Fruit fly (Drosophila melanogaster) whole organism, embryonic: ENCODE data around the gene CG34417.

ENCODE experiments used
- Ada2b ChIP-seq: fragments of 200-800 bp; sonication (Bioruptor generic); IDR thresholded peaks from 2 replicates; pipeline ENCODE4 v1.3.6; 2022; ENCODE audit warnings: missing biosample characterization, missing genetic modification characterization
- CG10147 ChIP-seq: fragments of 200-800 bp; sonication (Bioruptor generic); optimal IDR thresholded peaks from 2 replicates; lab custom pipeline; 2019; ENCODE audit warnings: missing biosample characterization, mild to moderate bottlenecking, missing genetic modification characterization, moderate library complexity
- CG10209 ChIP-seq: fragments of 200-800 bp; sonication (Bioruptor generic); optimal IDR thresholded peaks from 3 replicates; lab custom pipeline; 2017; ENCODE audit warnings: missing biosample characterization, mild to moderate bottlenecking, missing genetic modification characterization, missing genetic modification reagents
- CG11247 ChIP-seq: fragments of 200-800 bp; sonication (Bioruptor generic); IDR thresholded peaks from 2 replicates; pipeline ENCODE4 v1.3.6; 2022; ENCODE audit warnings: missing biosample characterization, missing genetic modification characterization
- CG11504 ChIP-seq: fragments of 200-800 bp; sonication (Bioruptor generic); optimal IDR thresholded peaks from 3 replicates; lab custom pipeline; 2019; ENCODE audit warnings: missing biosample characterization, mild to moderate bottlenecking, missing genetic modification characterization, moderate library complexity
- CG12155 ChIP-seq: fragments of 200-800 bp; sonication (Bioruptor generic); optimal IDR thresholded peaks from 3 replicates; lab custom pipeline; 2016; ENCODE audit warnings: missing biosample characterization, missing genetic modification characterization
- CG13424 ChIP-seq: fragments of 200-800 bp; sonication (Bioruptor generic); optimal IDR thresholded peaks from 2 replicates; lab custom pipeline; 2019; ENCODE audit warnings: missing biosample characterization, mild to moderate bottlenecking, missing genetic modification characterization, moderate library complexity
- CG14441 ChIP-seq: fragments of 200-800 bp; sonication (Bioruptor generic); IDR thresholded peaks from 2 replicates; pipeline ENCODE4 v1.3.6; 2022; ENCODE audit warnings: missing biosample characterization, missing genetic modification characterization
- CG15514 ChIP-seq: fragments of 200-800 bp; sonication (Bioruptor generic); optimal IDR thresholded peaks from 3 replicates; lab custom pipeline; 2017; ENCODE audit warnings: missing biosample characterization, missing genetic modification characterization, mild to moderate bottlenecking, moderate library complexity, missing genetic modification reagents
- CG17385 ChIP-seq: fragments of 200-800 bp; sonication (Bioruptor generic); optimal IDR thresholded peaks from 3 replicates; lab custom pipeline; 2018; ENCODE audit warnings: missing biosample characterization, mild to moderate bottlenecking, missing genetic modification characterization
- CG17912 ChIP-seq: fragments of 200-800 bp; sonication (Bioruptor generic); optimal IDR thresholded peaks from 2 replicates; lab custom pipeline; 2018; ENCODE audit warnings: missing biosample characterization, mild to moderate bottlenecking, missing genetic modification characterization
- CG18262 ChIP-seq: fragments of 200-800 bp; optimal IDR thresholded peaks from 3 replicates; lab custom pipeline; 2019; ENCODE audit warnings: missing biosample characterization, mild to moderate bottlenecking, missing genetic modification characterization, moderate library complexity
- CG1832 ChIP-seq: fragments of 200-800 bp; sonication (Bioruptor generic); optimal IDR thresholded peaks from 2 replicates; lab custom pipeline; 2017; ENCODE audit warnings: missing biosample characterization, mild to moderate bottlenecking, missing genetic modification characterization, inconsistent platforms
- CG2116 ChIP-seq: fragments of 200-800 bp; sonication (Bioruptor generic); optimal IDR thresholded peaks from 3 replicates; lab custom pipeline; 2018; ENCODE audit warnings: missing biosample characterization, mild to moderate bottlenecking, missing genetic modification characterization
- CG30020 ChIP-seq: fragments of 200-800 bp; optimal IDR thresholded peaks from 2 replicates; lab custom pipeline; 2019; ENCODE audit warnings: missing biosample characterization, mild to moderate bottlenecking, missing genetic modification characterization, moderate library complexity
- CG31365 ChIP-seq: fragments of 200-800 bp; sonication (Bioruptor generic); optimal IDR thresholded peaks from 2 replicates; lab custom pipeline; 2018; ENCODE audit warnings: missing biosample characterization, mild to moderate bottlenecking, missing genetic modification characterization
- CG43689 ChIP-seq: fragments of 200-800 bp; sonication (Bioruptor generic); IDR thresholded peaks from 2 replicates; pipeline ENCODE4 v1.3.6; 2022; ENCODE audit warnings: missing biosample characterization, missing genetic modification characterization
- CG4730 ChIP-seq: fragments of 200-800 bp; sonication (Bioruptor generic); IDR thresholded peaks from 2 replicates; pipeline ENCODE4 v1.3.6; 2022; ENCODE audit warnings: missing biosample characterization, missing genetic modification characterization
- CG8388 ChIP-seq: fragments of 200-800 bp; sonication (Bioruptor generic); optimal IDR thresholded peaks from 2 replicates; lab custom pipeline; 2019; ENCODE audit warnings: missing biosample characterization, mild to moderate bottlenecking, missing genetic modification characterization, moderate library complexity
- CG9876 ChIP-seq: fragments of 200-800 bp; sonication (Bioruptor generic); optimal IDR thresholded peaks from 2 replicates; lab custom pipeline; 2016; ENCODE audit warnings: missing biosample characterization, missing genetic modification characterization
- CrebB ChIP-seq: fragments of 200-800 bp; sonication (Bioruptor generic); optimal IDR thresholded peaks from 3 replicates; lab custom pipeline; 2018; ENCODE audit warnings: missing biosample characterization, mild to moderate bottlenecking, missing genetic modification characterization
- Dfd ChIP-seq, 2 experiments: fragments of >200 bp; optimal IDR thresholded peaks; 2 replicates each; lab custom pipeline; 2017; ENCODE audit warnings: missing biosample characterization in 2 of 2, missing genetic modification characterization in 2 of 2
- Elba2 ChIP-seq: fragments of 200-800 bp; sonication (Bioruptor generic); optimal IDR thresholded peaks from 3 replicates; lab custom pipeline; 2016; ENCODE audit warnings: missing biosample characterization, missing genetic modification characterization
- Fer2 ChIP-seq: fragments of 200-800 bp; sonication (Bioruptor generic); optimal IDR thresholded peaks from 2 replicates; lab custom pipeline; 2018; ENCODE audit warnings: missing biosample characterization, mild to moderate bottlenecking, missing genetic modification characterization, moderate library complexity
- HLH54F ChIP-seq: fragments of 200-800 bp; sonication (Bioruptor generic); optimal IDR thresholded peaks from 3 replicates; lab custom pipeline; 2016; ENCODE audit warnings: missing biosample characterization, missing genetic modification characterization
- Jarid2 ChIP-seq: fragments of 200-800 bp; sonication (Bioruptor generic); optimal IDR thresholded peaks from 3 replicates; lab custom pipeline; 2017; ENCODE audit warnings: mild to moderate bottlenecking, missing biosample characterization, missing genetic modification reagents, missing genetic modification characterization
- Kr ChIP-seq: fragments of 200-800 bp; sonication (Bioruptor generic); optimal IDR thresholded peaks from 2 replicates; lab custom pipeline; 2017; ENCODE audit warnings: missing biosample characterization, mild to moderate bottlenecking, missing genetic modification characterization
- MESR4 ChIP-seq: fragments of 200-800 bp; sonication (Bioruptor generic); optimal IDR thresholded peaks from 2 replicates; lab custom pipeline; 2018; ENCODE audit warnings: missing biosample characterization, mild to moderate bottlenecking, missing genetic modification characterization, moderate library complexity
- Mad ChIP-seq: fragments of 200-800 bp; sonication (Bioruptor generic); optimal IDR thresholded peaks from 2 replicates; lab custom pipeline; 2016; ENCODE audit warnings: missing biosample characterization, missing genetic modification characterization
- Oli ChIP-seq: fragments of 200-800 bp; sonication (Bioruptor generic); optimal IDR thresholded peaks from 2 replicates; lab custom pipeline; 2018; ENCODE audit warnings: missing biosample characterization, mild to moderate bottlenecking, missing genetic modification characterization, moderate library complexity
- Rfx ChIP-seq: fragments of 200-800 bp; sonication (Bioruptor generic); IDR thresholded peaks from 2 replicates; pipeline ENCODE4 v1.3.6; 2022; ENCODE audit warnings: missing biosample characterization, missing genetic modification characterization
- Scr ChIP-seq: fragments of 200-800 bp; sonication (Bioruptor generic); IDR thresholded peaks from 2 replicates; pipeline ENCODE4 v1.3.6; 2022; ENCODE audit warnings: missing biosample characterization, missing genetic modification characterization; ENCODE audit not compliant: partially characterized antibody
- Vsx1 ChIP-seq: fragments of 200-800 bp; sonication (Bioruptor generic); optimal IDR thresholded peaks from 2 replicates; lab custom pipeline; 2017; ENCODE audit warnings: missing biosample characterization, mild to moderate bottlenecking, missing genetic modification characterization, missing genetic modification reagents
- abd-A ChIP-seq: fragments of 200-800 bp; sonication (Bioruptor generic); optimal IDR thresholded peaks from 3 replicates; lab custom pipeline; 2019; ENCODE audit warnings: missing biosample characterization, mild to moderate bottlenecking, missing genetic modification characterization, moderate library complexity
- cg ChIP-seq: fragments of 200-800 bp; sonication (Bioruptor generic); optimal IDR thresholded peaks from 3 replicates; lab custom pipeline; 2019; ENCODE audit warnings: missing biosample characterization, mild to moderate bottlenecking, missing genetic modification characterization, moderate library complexity
- dimm ChIP-seq: fragments of 200-800 bp; sonication (Bioruptor generic); IDR thresholded peaks from 2 replicates; pipeline ENCODE4 v1.3.6; 2022; ENCODE audit warnings: missing biosample characterization, missing genetic modification characterization
- gce ChIP-seq: fragments of 200-800 bp; sonication (Bioruptor generic); IDR thresholded peaks from 3 replicates; pipeline ENCODE4 v1.3.6; 2022; ENCODE audit warnings: missing biosample characterization, missing genetic modification characterization
- gfzf ChIP-seq: fragments of 200-800 bp; sonication (Bioruptor generic); optimal IDR thresholded peaks from 2 replicates; lab custom pipeline; 2016; ENCODE audit warnings: missing biosample characterization, mild to moderate bottlenecking, missing genetic modification characterization, moderate library complexity
- grn ChIP-seq: fragments of 200-800 bp; sonication (Bioruptor generic); optimal IDR thresholded peaks from 3 replicates; lab custom pipeline; 2017; ENCODE audit warnings: missing biosample characterization, missing genetic modification characterization
- gt ChIP-seq: fragments of 200-800 bp; sonication (Bioruptor generic); IDR thresholded peaks from 2 replicates; pipeline ENCODE4 v1.3.6; 2022; ENCODE audit warnings: missing biosample characterization, missing genetic modification characterization
- hkb ChIP-seq, 2 experiments: fragments of 200-800 bp in 1 of 2; fragments of >200 bp in 1 of 2; sonication (Bioruptor generic) in 1 of 2; IDR thresholded peaks in 1 of 2; optimal IDR thresholded peaks in 1 of 2; 2 replicates each; pipeline versions ENCODE4 v1.3.6 to Lab custom; 2017 to 2022; ENCODE audit warnings: missing biosample characterization in 1 of 2, missing genetic modification characterization in 1 of 2
- kah ChIP-seq: fragments of 200-800 bp; sonication (Bioruptor generic); optimal IDR thresholded peaks from 2 replicates; lab custom pipeline; 2018; ENCODE audit warnings: missing biosample characterization, mild to moderate bottlenecking, missing genetic modification characterization
- ken ChIP-seq: fragments of 200-800 bp; sonication (Bioruptor generic); IDR thresholded peaks from 3 replicates; pipeline ENCODE4 v1.3.6; 2022; ENCODE audit warnings: missing biosample characterization, missing genetic modification characterization
- lbe ChIP-seq: fragments of 200-800 bp; sonication (Bioruptor generic); optimal IDR thresholded peaks from 2 replicates; lab custom pipeline; 2016; ENCODE audit warnings: missing biosample characterization, mild to moderate bottlenecking, missing genetic modification characterization
- phol ChIP-seq: fragments of 200-800 bp; sonication (Bioruptor generic); optimal IDR thresholded peaks from 3 replicates; lab custom pipeline; 2018; ENCODE audit warnings: missing biosample characterization, mild to moderate bottlenecking, missing genetic modification characterization, moderate library complexity
- pzg ChIP-seq: fragments of 200-800 bp; sonication (Bioruptor generic); optimal IDR thresholded peaks from 3 replicates; lab custom pipeline; 2018; ENCODE audit warnings: missing biosample characterization, mild to moderate bottlenecking, missing genetic modification characterization, moderate library complexity
- ranshi ChIP-seq: fragments of 200-800 bp; sonication (Bioruptor generic); IDR thresholded peaks from 2 replicates; pipeline ENCODE4 v1.3.6; 2022; ENCODE audit warnings: missing biosample characterization, missing genetic modification characterization
- rib ChIP-seq: fragments of 200-800 bp; sonication (Bioruptor generic); IDR thresholded peaks from 2 replicates; pipeline ENCODE4 v1.3.6; 2022; ENCODE audit warnings: missing biosample characterization, missing genetic modification characterization
- ro ChIP-seq: fragments of 200-800 bp; sonication (Bioruptor generic); IDR thresholded peaks from 2 replicates; pipeline ENCODE4 v1.3.6; 2022; ENCODE audit warnings: missing biosample characterization, missing genetic modification characterization
- sens ChIP-seq: fragments of 200-800 bp; sonication (Bioruptor generic); peaks from one replicate; lab custom pipeline; 2016; ENCODE audit warnings: missing biosample characterization, missing genetic modification characterization
- wor ChIP-seq: fragments of 200-800 bp; sonication (Bioruptor generic); IDR thresholded peaks from 2 replicates; pipeline ENCODE4 v1.3.6; 2022; ENCODE audit warnings: missing biosample characterization, missing genetic modification characterization

The CG34417 gene

DNA sequence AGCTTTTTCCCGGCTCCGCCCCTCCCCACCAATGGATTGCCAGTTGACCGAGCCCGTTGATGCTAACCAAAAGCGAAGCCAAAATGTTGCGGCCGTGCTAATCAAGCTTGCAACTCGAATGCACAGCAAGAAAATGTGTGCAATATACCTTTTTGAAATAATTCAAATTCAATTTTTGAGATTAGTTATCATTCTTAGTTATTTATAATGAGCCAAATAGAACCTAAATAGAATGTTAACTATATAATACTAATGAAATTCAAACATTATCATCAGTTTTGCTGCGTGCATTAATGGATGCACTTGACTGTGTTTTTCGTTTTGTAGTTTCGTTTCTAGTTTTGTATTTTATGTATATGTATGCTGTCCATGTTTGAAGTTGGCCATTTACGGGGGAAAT lies 1.8 kb downstream of the CG34417 start (continued):
- no peak for TF ChIP-seq Scr (GFP tag; lab: Robert Waterston, UW)
- TF ChIP-seq HLH54F (GFP tag; lab: Kevin White, UChicago), result no peak
- TF ChIP-seq hkb (optimal IDR thresholded peaks at IDR 0.05; lab: Kevin White, UChicago), result no peak
- TF ChIP-seq hkb (GFP tag; IDR thresholded peaks at IDR 0.05; lab: Robert Waterston, UW), result peak; percentile 71
- TF ChIP-seq Ada2b (GFP tag; lab: Robert Waterston, UW), result 0 out of 2 replicates have a peak, but pooled peaks have one; percentile 28
- TF ChIP-seq CG14441 (GFP tag; lab: Robert Waterston, UW), result peak; percentile 63
- TF ChIP-seq Dfd (GFP tag; optimal IDR thresholded peaks at IDR 0.05; lab: Kevin White, UChicago), result no peak
- TF ChIP-seq Fer2 (tag; lab: Kevin White, UChicago), result no peak
- TF ChIP-seq phol (tag; lab: Kevin White, UChicago), result peak; percentile 39
- TF ChIP-seq CG8388 (GFP tag; lab: Kevin White, UChicago), result peak; percentile 41
- peak; percentile 35 for TF ChIP-seq CG18262
- TF ChIP-seq ken, result no peak
- 0 out of 2 replicates have a peak, but pooled peaks have one; percentile 25 for TF ChIP-seq ranshi (GFP tag; lab: Robert Waterston, UW)
- no peak for TF ChIP-seq Elba2
- TF ChIP-seq gfzf (GFP tag; lab: Kevin White, UChicago), result no peak
- TF ChIP-seq ro (GFP tag; lab: Robert Waterston, UW), result no peak
- TF ChIP-seq CG2116 (GFP tag; lab: Kevin White, UChicago), result no peak
- peak; percentile 79 for TF ChIP-seq CG11504 (tag; lab: Kevin White, UChicago)
- no peak for TF ChIP-seq lbe (GFP tag; lab: Kevin White, UChicago)
- peak; percentile 24 for TF ChIP-seq Vsx1 (GFP tag; lab: Kevin White, UChicago)
- TF ChIP-seq pzg, result no peak
- TF ChIP-seq wor (GFP tag; lab: Robert Waterston, UW), result 0 out of 2 replicates have a peak, but pooled peaks have one; percentile 48
- TF ChIP-seq gce (GFP tag; lab: Robert Waterston, UW), result no peak
- no peak for TF ChIP-seq CG1832 (GFP tag; lab: Kevin White, UChicago)
- no peak for TF ChIP-seq Jarid2 (GFP tag; lab: Kevin White, UChicago)
- TF ChIP-seq Kr (GFP tag; lab: Kevin White, UChicago), result no peak
- TF ChIP-seq Mad, result no peak
- TF ChIP-seq CG17912, result no peak
- TF ChIP-seq CG10209 (GFP tag; lab: Kevin White, UChicago), result no peak
- TF ChIP-seq MESR4, result no peak
- TF ChIP-seq sens (GFP tag; lab: Kevin White, UChicago), result peak; percentile 72
- TF ChIP-seq CrebB (tag; lab: Kevin White, UChicago), result no peak
- TF ChIP-seq CG11247 (GFP tag; lab: Robert Waterston, UW), result no peak
- no peak for TF ChIP-seq cg
- TF ChIP-seq dimm (GFP tag; lab: Robert Waterston, UW), result peak; percentile 28; the same call in 1 of the 2 replicates
- no peak for TF ChIP-seq gt
- no peak for TF ChIP-seq CG9876 (GFP tag; lab: Kevin White, UChicago)
- TF ChIP-seq CG4730 (GFP tag; lab: Robert Waterston, UW), result no peak
- TF ChIP-seq CG12155 (GFP tag; lab: Kevin White, UChicago), result no peak
- no peak for TF ChIP-seq abd-A (tag; lab: Kevin White, UChicago)
- peak; percentile 63 for TF ChIP-seq CG13424 (tag; lab: Kevin White, UChicago)
- no peak for TF ChIP-seq grn (GFP tag; lab: Kevin White, UChicago)
- TF ChIP-seq CG17385 (GFP tag; lab: Kevin White, UChicago), result peak; percentile 35
- TF ChIP-seq CG10147 (GFP tag; lab: Kevin White, UChicago), result no peak
- peak; percentile 59 for TF ChIP-seq Oli (tag; lab: Kevin White, UChicago)
- TF ChIP-seq rib (GFP tag; lab: Robert Waterston, UW), result no peak
- no peak for TF ChIP-seq CG30020 (tag; lab: Kevin White, UChicago)
- no peak for TF ChIP-seq CG43689
- no peak for TF ChIP-seq CG15514
- no peak for TF ChIP-seq Rfx (GFP tag; lab: Robert Waterston, UW)
- TF ChIP-seq kah (GFP tag; lab: Kevin White, UChicago), result peak; percentile 2
- no peak for TF ChIP-seq CG31365
